Worm (Caenorhabditis elegans) whole organism, L1 larva: ENCODE data around the gene sec-61.G.
A peak's percentile ranks its signal among the peaks of the same experiment; 100 is the strongest.

Source experiments
- C16A3.4 ChIP-seq: fragments of 150-350 bp; optimal IDR thresholded peaks from 2 replicates; lab custom pipeline; 2014; ENCODE audit warnings: missing biosample characterization, missing genetic modification characterization
- C34B4.2 ChIP-seq: sonication (generic microtip); optimal IDR thresholded peaks from 2 replicates; lab custom pipeline; 2017; ENCODE audit warnings: mild to moderate bottlenecking, missing genetic modification characterization, missing compliant biosample characterization
- F16B12.6 ChIP-seq: fragments of 150-350 bp; optimal IDR thresholded peaks from 2 replicates; lab custom pipeline; 2014; ENCODE audit warnings: missing biosample characterization, missing genetic modification characterization
- alr-1 ChIP-seq: fragments of 200-800 bp; sonication (Bioruptor generic); optimal IDR thresholded peaks from 2 replicates; lab custom pipeline; 2018; ENCODE audit warnings: borderline replicate concordance, mild to moderate bottlenecking, missing genetic modification characterization, missing compliant biosample characterization
- aly-2 ChIP-seq: fragments of 150-350 bp; optimal IDR thresholded peaks from 2 replicates; lab custom pipeline; 2014; ENCODE audit warnings: missing biosample characterization, missing genetic modification characterization
- ama-1 ChIP-seq: fragments of 150-350 bp; optimal IDR thresholded peaks from 2 replicates; lab custom pipeline; 2014
- blmp-1 ChIP-seq: fragments of 150-350 bp; optimal IDR thresholded peaks from 2 replicates; lab custom pipeline; 2014; ENCODE audit warnings: missing biosample characterization, missing genetic modification characterization
- dsc-1 ChIP-seq: sonication (generic microtip); optimal IDR thresholded peaks from 2 replicates; lab custom pipeline; 2016; ENCODE audit warnings: mild to moderate bottlenecking, missing genetic modification characterization, missing compliant biosample characterization
- efl-1 ChIP-seq, 4 experiments: fragments of 150-350 bp; optimal IDR thresholded peaks in 3 of 4; peaks in 1 of 4; 1 replicate in 1 of 4; 2 replicates in 3 of 4; lab custom pipeline; 2014; ENCODE audit warnings: missing biosample characterization in 2 of 4, missing genetic modification characterization in 2 of 4, missing genetic modification reagents in 2 of 4
- elt-3 ChIP-seq, 6 experiments: fragments of 150-350 bp in 1 of 6; sonication (generic microtip); optimal IDR thresholded peaks; 2 replicates each; lab custom pipeline; 2017 to 2018; ENCODE audit warnings: missing biosample characterization in 6 of 6, missing genetic modification characterization in 6 of 6, inconsistent platforms in 1 of 6
- fkh-10 ChIP-seq: sonication (generic microtip); optimal IDR thresholded peaks from 2 replicates; lab custom pipeline; 2017; ENCODE audit warnings: missing biosample characterization, missing genetic modification reagents, missing genetic modification characterization
- hlh-17 ChIP-seq: fragments of 200-800 bp; sonication (Bioruptor generic); optimal IDR thresholded peaks from 2 replicates; lab custom pipeline; 2018; ENCODE audit warnings: missing genetic modification characterization, mild to moderate bottlenecking, missing compliant biosample characterization, moderate library complexity, borderline replicate concordance
- lin-14 ChIP-seq: fragments of 200-800 bp; sonication (Bioruptor generic); optimal IDR thresholded peaks from 2 replicates; lab custom pipeline; 2018; ENCODE audit warnings: mild to moderate bottlenecking, missing genetic modification characterization, moderate library complexity, missing compliant biosample characterization
- lin-35 ChIP-seq, 2 experiments: fragments of 150-350 bp; optimal IDR thresholded peaks; 2 replicates each; lab custom pipeline; 2014; ENCODE audit warnings: missing biosample characterization in 2 of 2, missing genetic modification characterization in 2 of 2, missing genetic modification reagents in 2 of 2
- lin-39 ChIP-seq: fragments of 150-350 bp; optimal IDR thresholded peaks from 2 replicates; lab custom pipeline; 2014; ENCODE audit warnings: missing biosample characterization, missing genetic modification reagents, missing genetic modification characterization
- lir-3 ChIP-seq: sonication (generic microtip); optimal IDR thresholded peaks from 2 replicates; lab custom pipeline; 2016; ENCODE audit warnings: mild to moderate bottlenecking, missing genetic modification characterization, moderate library complexity, missing compliant biosample characterization; ENCODE audit not compliant: poor library complexity
- lsy-2 ChIP-seq, 2 experiments: fragments of 150-350 bp; optimal IDR thresholded peaks; 2 replicates each; lab custom pipeline; 2014; ENCODE audit warnings: missing biosample characterization in 2 of 2, missing genetic modification characterization in 2 of 2
- mab-9 ChIP-seq: fragments of 200-800 bp; sonication (Bioruptor generic); IDR thresholded peaks from 2 replicates; pipeline ENCODE4 v1.3.6; 2022; ENCODE audit warnings: missing genetic modification reagents, missing genetic modification characterization, missing compliant biosample characterization
- nhr-19 ChIP-seq: fragments of 200-800 bp; sonication (Bioruptor generic); conservative IDR thresholded peaks from 2 replicates; pipeline ENCODE4 v1.3.6; 2022; ENCODE audit warnings: missing genetic modification characterization, missing compliant biosample characterization
- nhr-47 ChIP-seq: sonication (generic microtip); optimal IDR thresholded peaks from 2 replicates; lab custom pipeline; 2016; ENCODE audit warnings: mild to moderate bottlenecking, missing genetic modification characterization, moderate library complexity, missing compliant biosample characterization
- nhr-71 ChIP-seq: sonication (generic microtip); optimal IDR thresholded peaks from 2 replicates; lab custom pipeline; 2016; ENCODE audit warnings: mild to moderate bottlenecking, missing genetic modification characterization, moderate library complexity, missing compliant biosample characterization
- nhr-84 ChIP-seq: sonication (generic microtip); optimal IDR thresholded peaks from 2 replicates; lab custom pipeline; 2017; ENCODE audit warnings: missing biosample characterization, missing genetic modification characterization
- nhr-85 ChIP-seq: sonication (generic microtip); peaks from one replicate; lab custom pipeline; 2016; ENCODE audit warnings: missing genetic modification characterization, inconsistent platforms, missing compliant biosample characterization
- nhr-90 ChIP-seq: sonication (generic microtip); optimal IDR thresholded peaks from 2 replicates; lab custom pipeline; 2016; ENCODE audit warnings: mild to moderate bottlenecking, missing genetic modification characterization, missing compliant biosample characterization; ENCODE audit not compliant: poor library complexity
- pax-3 ChIP-seq: fragments of 200-800 bp; sonication (Bioruptor generic); optimal IDR thresholded peaks from 2 replicates; lab custom pipeline; 2018; ENCODE audit warnings: mild to moderate bottlenecking, missing genetic modification characterization, moderate library complexity, missing compliant biosample characterization
- snpc-4 ChIP-seq: fragments of 150-350 bp; optimal IDR thresholded peaks from 2 replicates; lab custom pipeline; 2014; ENCODE audit warnings: missing biosample characterization, missing genetic modification characterization
- swsn-7 ChIP-seq: sonication (generic microtip); optimal IDR thresholded peaks from 2 replicates; lab custom pipeline; 2016; ENCODE audit warnings: missing genetic modification characterization, missing compliant biosample characterization
- vab-15 ChIP-seq: sonication (generic microtip); optimal IDR thresholded peaks from 2 replicates; lab custom pipeline; 2017; ENCODE audit warnings: missing genotype, mild to moderate bottlenecking, missing genetic modification characterization, missing compliant biosample characterization
- zag-1 ChIP-seq: fragments of 150-350 bp; optimal IDR thresholded peaks from 2 replicates; lab custom pipeline; 2014; ENCODE audit warnings: missing biosample characterization, missing genetic modification characterization
- ztf-4 ChIP-seq: fragments of 150-350 bp; optimal IDR thresholded peaks from 2 replicates; lab custom pipeline; 2014; ENCODE audit warnings: missing biosample characterization, missing genetic modification characterization

The sec-61.G gene

DNA sequence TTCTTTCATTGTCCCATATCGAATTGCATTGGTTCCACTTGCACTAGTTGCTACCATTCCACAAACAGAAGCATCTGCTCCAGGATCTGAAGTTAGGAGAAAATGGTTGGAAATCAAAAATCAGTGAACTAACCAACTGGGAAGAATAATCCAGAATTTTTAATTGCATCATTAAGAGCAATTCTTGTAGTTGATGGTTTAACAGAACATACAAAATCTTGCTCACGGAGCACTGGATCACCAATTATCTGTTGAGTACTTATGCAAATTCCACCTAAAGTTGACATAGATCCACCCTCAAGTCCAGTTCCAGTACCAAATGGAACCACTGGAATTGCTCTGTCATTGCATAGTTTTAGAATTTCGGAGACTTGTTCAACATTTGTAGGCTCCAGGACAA, 7.2 kb downstream of the sec-61.G start:
- peak; percentile 9; the same call in 1 of the 2 replicates for TF ChIP-seq nhr-19 (GFP tag; lab: Robert Waterston, UW)
- no peak for TF ChIP-seq zag-1 (tag; lab: Kevin White, UChicago)

DNA sequence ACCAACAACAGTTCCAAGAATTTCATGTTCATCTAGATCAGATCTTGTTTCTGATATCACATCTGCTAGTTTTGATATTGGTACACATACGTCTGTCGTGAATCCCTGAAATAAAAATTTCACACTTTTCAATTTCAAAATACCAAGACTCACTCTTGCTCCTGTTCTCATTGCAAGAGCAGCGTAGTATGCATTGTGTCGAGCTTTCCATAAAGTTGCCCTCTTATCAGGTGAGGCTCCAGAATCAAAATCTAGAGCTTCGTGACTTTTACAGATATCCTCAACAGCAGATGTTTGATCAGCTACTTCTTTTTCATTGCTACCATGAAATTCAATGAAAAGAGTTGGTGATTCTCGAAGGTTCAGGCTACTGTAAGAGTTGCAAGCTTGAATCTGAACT, 7.9 kb downstream of the sec-61.G start, which contains the start of gene F32D8.11:
Gene F32D8.11 (minus strand): TSS at position 101 of the 400 bp plus-strand sequence.
- no peak for TF ChIP-seq hlh-17 (GFP tag; lab: Kevin White, UChicago)
- TF ChIP-seq efl-1 (optimal IDR thresholded peaks at IDR 0.05; lab: Kevin White, UChicago) = no peak
- TF ChIP-seq efl-1 (GFP tag; optimal IDR thresholded peaks at IDR 0.05 in 1 of 2; lab: Kevin White, UChicago) = peak in 1 of 2 experiments; percentile 83

DNA sequence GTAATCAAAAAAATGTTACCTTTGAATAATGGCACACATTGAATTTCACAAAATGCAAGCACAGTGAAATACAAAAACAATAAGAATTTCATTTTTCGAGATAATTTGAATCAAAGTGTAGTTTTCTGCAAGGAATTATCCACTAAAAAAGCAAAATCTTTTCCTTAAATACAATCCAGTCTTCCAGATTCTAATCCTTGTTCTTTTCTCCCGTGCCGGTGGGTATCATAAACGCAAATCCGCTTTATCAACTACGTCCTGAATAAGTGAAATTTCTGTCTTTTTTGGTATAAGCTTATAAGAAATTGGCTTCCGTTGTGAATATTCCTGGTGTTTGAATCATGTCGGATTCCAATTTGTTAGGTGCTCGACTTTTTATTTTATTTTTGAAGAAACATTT, 8.8 kb downstream of the sec-61.G start:
- TF ChIP-seq dsc-1 (tag; lab: Kevin White, UChicago) (peak; percentile 56), fkh-10 (GFP tag; lab: Kevin White, UChicago) (no peak), lin-39 (tag; lab: Kevin White, UChicago) (no peak), aly-2 (tag; lab: Kevin White, UChicago) (peak; percentile 48)

DNA sequence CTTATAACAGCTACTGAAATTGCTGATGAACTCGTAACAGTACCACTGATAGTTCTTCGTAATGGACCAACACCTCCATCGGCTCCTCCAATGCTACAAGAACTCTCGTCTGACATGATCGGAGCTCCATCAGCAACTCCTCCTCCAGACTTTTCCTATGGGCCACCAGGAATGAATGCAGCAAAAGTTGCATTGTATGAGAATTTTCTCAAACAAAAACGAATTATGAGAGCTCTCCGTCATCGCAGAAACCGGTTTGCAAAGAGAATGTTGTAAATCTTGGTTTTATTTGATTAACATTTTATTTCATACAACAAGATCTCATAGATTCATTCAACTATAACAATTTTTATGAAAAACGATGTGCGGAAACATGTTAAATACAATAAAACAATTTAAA, 9.4 kb downstream of the sec-61.G start:
- TF ChIP-seq lsy-2 (tag; optimal IDR thresholded peaks at IDR 0.05; lab: Kevin White, UChicago) (peak in 1 of 2 experiments; percentile 3), lir-3 (tag; lab: Kevin White, UChicago) (no peak), nhr-85 (tag; lab: Kevin White, UChicago) (peak; percentile 30), ama-1 (lab: Kevin White, UChicago) (peak; percentile 15), C16A3.4 (tag; lab: Kevin White, UChicago) (peak; percentile 49), nhr-84 (tag; lab: Kevin White, UChicago) (no peak), efl-1 (optimal IDR thresholded peaks at IDR 0.05; lab: Kevin White, UChicago) (no peak), efl-1 (GFP tag; optimal IDR thresholded peaks at IDR 0.05 in 1 of 2; lab: Kevin White, UChicago) (peak in 1 of 2 experiments; percentile 89), lin-35 (GFP tag; optimal IDR thresholded peaks at IDR 0.05; lab: Kevin White, UChicago) (peak in 1 of 2 experiments; percentile 9), nhr-90 (tag; lab: Kevin White, UChicago) (peak; percentile 28), nhr-71 (tag; lab: Kevin White, UChicago) (peak; percentile 34), C34B4.2 (tag; lab: Kevin White, UChicago) (no peak), vab-15 (tag; lab: Kevin White, UChicago) (no peak), swsn-7 (no peak), nhr-47 (tag; lab: Kevin White, UChicago) (peak; percentile 6), F16B12.6 (tag; lab: Kevin White, UChicago) (no peak)
- TF ChIP-seq, all 84 proteins: peak for 9

DNA sequence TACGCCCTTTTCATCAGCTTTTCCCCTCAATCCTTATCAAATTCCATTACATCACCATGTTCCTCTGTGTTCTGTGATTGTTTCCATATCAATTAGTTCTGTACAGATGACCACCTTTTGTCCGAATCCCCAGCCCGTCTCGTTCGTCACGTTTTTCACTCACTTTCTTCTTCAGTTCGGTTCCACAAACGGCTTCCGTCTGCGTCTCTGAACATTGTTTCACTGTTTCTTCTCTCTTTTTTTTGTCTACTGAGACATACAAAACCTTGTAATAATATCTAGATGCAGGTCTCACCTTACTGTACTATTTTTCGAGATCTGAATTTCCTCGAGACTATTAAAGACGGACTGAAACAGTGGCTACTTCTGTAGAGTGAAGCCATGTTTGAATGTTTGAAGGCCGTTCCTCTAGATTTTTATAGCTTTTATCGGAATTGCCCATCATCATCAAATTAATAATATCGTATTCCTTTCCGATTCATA, 10.5 kb downstream of the sec-61.G start, which contains the start of gene F32D8.3:
Gene F32D8.3 (plus strand): TSS at position 433 of the 483 bp plus-strand sequence.
- TF ChIP-seq ztf-4 (no peak), alr-1 (tag; lab: Kevin White, UChicago) (no peak), elt-3 (tag; optimal IDR thresholded peaks at IDR 0.05; lab: Kevin White, UChicago) (peak in 1 of 6 experiments; percentile 36), lin-39 (tag; lab: Kevin White, UChicago) (no peak), lin-14 (GFP tag; lab: Kevin White, UChicago) (peak; percentile 46), blmp-1 (tag; lab: Kevin White, UChicago) (peak; percentile 98), mab-9 (GFP tag; lab: Robert Waterston, UW) (no peak), hlh-17 (GFP tag; lab: Kevin White, UChicago) (no peak), snpc-4 (tag; lab: Kevin White, UChicago) (no peak), pax-3 (tag; lab: Kevin White, UChicago) (no peak)
